Fruit fly (Drosophila melanogaster) whole organism, embryonic: ENCODE results near the gene Usp14.

Experiments
- ATbp ChIP-seq: fragments of 200-800 bp; sonication (Bioruptor generic); optimal IDR thresholded peaks from 2 replicates; lab custom pipeline; 2017; ENCODE audit warnings: missing biosample characterization, mild to moderate bottlenecking, missing genetic modification characterization, missing genetic modification reagents
- CG10462 ChIP-seq: fragments of 200-800 bp; sonication (Bioruptor generic); optimal IDR thresholded peaks from 2 replicates; lab custom pipeline; 2016; ENCODE audit warnings: missing biosample characterization, missing genetic modification characterization
- CG10565 ChIP-seq: fragments of 200-800 bp; sonication (Bioruptor generic); optimal IDR thresholded peaks from 3 replicates; lab custom pipeline; 2016; ENCODE audit warnings: missing biosample characterization, mild to moderate bottlenecking, missing genetic modification characterization
- CG10959 ChIP-seq: fragments of 200-800 bp; sonication (Bioruptor generic); IDR thresholded peaks from 2 replicates; pipeline ENCODE4 v1.3.6; 2022; ENCODE audit warnings: missing biosample characterization, missing genetic modification characterization
- CG10979 ChIP-seq: fragments of 200-800 bp; sonication (Bioruptor generic); optimal IDR thresholded peaks from 2 replicates; lab custom pipeline; 2018; ENCODE audit warnings: missing biosample characterization, mild to moderate bottlenecking, missing genetic modification characterization, moderate library complexity
- CG11504 ChIP-seq: fragments of 200-800 bp; sonication (Bioruptor generic); optimal IDR thresholded peaks from 3 replicates; lab custom pipeline; 2019; ENCODE audit warnings: missing biosample characterization, mild to moderate bottlenecking, missing genetic modification characterization, moderate library complexity
- CG11723 ChIP-seq: fragments of 200-800 bp; sonication (Bioruptor generic); optimal IDR thresholded peaks from 2 replicates; lab custom pipeline; 2017; ENCODE audit warnings: missing biosample characterization, mild to moderate bottlenecking, missing genetic modification characterization
- CG1603 ChIP-seq: fragments of 200-800 bp; sonication (Bioruptor generic); optimal IDR thresholded peaks from 2 replicates; lab custom pipeline; 2019; ENCODE audit warnings: missing biosample characterization, mild to moderate bottlenecking, missing genetic modification characterization, moderate library complexity
- CG17359 ChIP-seq: fragments of 200-800 bp; sonication (Bioruptor generic); optimal IDR thresholded peaks from 3 replicates; lab custom pipeline; 2018; ENCODE audit warnings: missing biosample characterization, mild to moderate bottlenecking, missing genetic modification characterization, moderate library complexity
- CG17829 ChIP-seq: fragments of 200-800 bp; optimal IDR thresholded peaks from 2 replicates; lab custom pipeline; 2019; ENCODE audit warnings: missing biosample characterization, mild to moderate bottlenecking, missing genetic modification characterization, moderate library complexity
- CG2116 ChIP-seq: fragments of 200-800 bp; sonication (Bioruptor generic); optimal IDR thresholded peaks from 3 replicates; lab custom pipeline; 2018; ENCODE audit warnings: missing biosample characterization, mild to moderate bottlenecking, missing genetic modification characterization
- CG30020 ChIP-seq: fragments of 200-800 bp; optimal IDR thresholded peaks from 2 replicates; lab custom pipeline; 2019; ENCODE audit warnings: missing biosample characterization, mild to moderate bottlenecking, missing genetic modification characterization, moderate library complexity
- CG30403 ChIP-seq: fragments of 200-800 bp; sonication (Bioruptor generic); optimal IDR thresholded peaks from 3 replicates; lab custom pipeline; 2016; ENCODE audit warnings: missing biosample characterization, missing genetic modification characterization
- CG31224 ChIP-seq: fragments of 200-800 bp; sonication (Bioruptor generic); IDR thresholded peaks from 2 replicates; pipeline ENCODE4 v1.3.6; 2022; ENCODE audit warnings: missing biosample characterization, missing genetic modification characterization
- CG3281 ChIP-seq: fragments of 200-800 bp; sonication (Bioruptor generic); optimal IDR thresholded peaks from 3 replicates; lab custom pipeline; 2017; ENCODE audit warnings: missing biosample characterization, mild to moderate bottlenecking, missing genetic modification characterization
- CG33213 ChIP-seq: fragments of 200-800 bp; sonication (Bioruptor generic); optimal IDR thresholded peaks from 3 replicates; lab custom pipeline; 2016; ENCODE audit warnings: missing biosample characterization, missing genetic modification characterization
- CG43689 ChIP-seq: fragments of 200-800 bp; sonication (Bioruptor generic); IDR thresholded peaks from 2 replicates; pipeline ENCODE4 v1.3.6; 2022; ENCODE audit warnings: missing biosample characterization, missing genetic modification characterization
- CG6272 ChIP-seq: fragments of 200-800 bp; sonication (Bioruptor generic); IDR thresholded peaks from 2 replicates; pipeline ENCODE4 v1.3.6; 2022; ENCODE audit warnings: missing biosample characterization, missing genetic modification characterization
- CG8290 ChIP-seq, 3 experiments: fragments of 200-800 bp; sonication (Bioruptor generic); optimal IDR thresholded peaks; 2 replicates each; lab custom pipeline; 2016 to 2019; ENCODE audit warnings: missing biosample characterization in 3 of 3, missing genetic modification characterization in 3 of 3, mild to moderate bottlenecking in 2 of 3, moderate library complexity in 1 of 3
- CG8765 ChIP-seq: fragments of 200-800 bp; sonication (Bioruptor generic); IDR thresholded peaks from 2 replicates; pipeline ENCODE4 v1.3.6; 2022; ENCODE audit warnings: missing biosample characterization, missing genetic modification characterization
- Doc3 ChIP-seq: fragments of 200-800 bp; sonication (Bioruptor generic); IDR thresholded peaks from 3 replicates; pipeline ENCODE4 v1.3.6; 2022; ENCODE audit warnings: missing biosample characterization, missing genetic modification characterization; ENCODE audit not compliant: partially characterized antibody
- Dp ChIP-seq: fragments of 200-800 bp; sonication (Bioruptor generic); optimal IDR thresholded peaks from 2 replicates; lab custom pipeline; 2018; ENCODE audit warnings: missing biosample characterization, mild to moderate bottlenecking, missing genetic modification characterization, moderate library complexity
- ERR ChIP-seq: fragments of 200-800 bp; sonication (Bioruptor generic); optimal IDR thresholded peaks from 2 replicates; lab custom pipeline; 2016; ENCODE audit warnings: missing biosample characterization, missing genetic modification characterization
- Eip74EF ChIP-seq, 2 experiments: fragments of 200-800 bp in 1 of 2; fragments of >200 bp in 1 of 2; sonication (Bioruptor generic) in 1 of 2; optimal IDR thresholded peaks; 2 replicates each; lab custom pipeline; 2017 to 2019; ENCODE audit warnings: missing biosample characterization in 2 of 2, missing genetic modification characterization in 2 of 2, mild to moderate bottlenecking in 1 of 2, moderate library complexity in 1 of 2
- Fer3 ChIP-seq: fragments of 200-800 bp; sonication (Bioruptor generic); optimal IDR thresholded peaks from 2 replicates; lab custom pipeline; 2018; ENCODE audit warnings: missing biosample characterization, mild to moderate bottlenecking, missing genetic modification characterization, moderate library complexity
- H2.0 ChIP-seq: fragments of 200-800 bp; sonication (Bioruptor generic); IDR thresholded peaks from 2 replicates; pipeline ENCODE4 v1.3.6; 2022; ENCODE audit warnings: missing biosample characterization, missing genetic modification characterization
- MBD-R2 ChIP-seq: fragments of 200-800 bp; sonication (Bioruptor generic); IDR thresholded peaks from 2 replicates; pipeline ENCODE4 v1.3.6; 2022; ENCODE audit warnings: missing biosample characterization, missing genetic modification characterization
- Mrtf ChIP-seq: fragments of 200-800 bp; sonication (Bioruptor generic); IDR thresholded peaks from 3 replicates; pipeline ENCODE4 v1.3.6; 2022; ENCODE audit warnings: missing biosample characterization, missing genetic modification characterization
- Neu2 ChIP-seq: fragments of 200-800 bp; sonication (Bioruptor generic); optimal IDR thresholded peaks from 3 replicates; lab custom pipeline; 2016; ENCODE audit warnings: missing biosample characterization, missing genetic modification characterization, borderline replicate concordance
- Rfx ChIP-seq: fragments of 200-800 bp; sonication (Bioruptor generic); IDR thresholded peaks from 2 replicates; pipeline ENCODE4 v1.3.6; 2022; ENCODE audit warnings: missing biosample characterization, missing genetic modification characterization
- Sry-δ ChIP-seq: fragments of 200-800 bp; sonication (Bioruptor generic); optimal IDR thresholded peaks from 2 replicates; lab custom pipeline; 2016; ENCODE audit warnings: missing biosample characterization, missing genetic modification characterization
- Tbp ChIP-seq: fragments of >200 bp; optimal IDR thresholded peaks from 2 replicates; lab custom pipeline; 2018; ENCODE audit warnings: missing biosample characterization, missing genetic modification characterization
- abd-A ChIP-seq: fragments of 200-800 bp; sonication (Bioruptor generic); optimal IDR thresholded peaks from 3 replicates; lab custom pipeline; 2019; ENCODE audit warnings: missing biosample characterization, mild to moderate bottlenecking, missing genetic modification characterization, moderate library complexity
- aop ChIP-seq: fragments of 200-800 bp; sonication (Bioruptor generic); IDR thresholded peaks from 2 replicates; pipeline ENCODE4 v1.3.6; 2022; ENCODE audit warnings: missing biosample characterization, missing genetic modification characterization
- bcd ChIP-seq: fragments of 200-800 bp; sonication (Bioruptor generic); optimal IDR thresholded peaks from 2 replicates; lab custom pipeline; 2017; ENCODE audit warnings: missing biosample characterization, mild to moderate bottlenecking, missing genetic modification characterization
- cato ChIP-seq: fragments of 200-800 bp; sonication (Bioruptor generic); optimal IDR thresholded peaks from 2 replicates; lab custom pipeline; 2016; ENCODE audit warnings: missing biosample characterization, missing genetic modification characterization, borderline replicate concordance
- cg ChIP-seq: fragments of 200-800 bp; sonication (Bioruptor generic); optimal IDR thresholded peaks from 3 replicates; lab custom pipeline; 2019; ENCODE audit warnings: missing biosample characterization, mild to moderate bottlenecking, missing genetic modification characterization, moderate library complexity
- chn ChIP-seq: fragments of 200-800 bp; sonication (Bioruptor generic); optimal IDR thresholded peaks from 2 replicates; lab custom pipeline; 2016; ENCODE audit warnings: missing biosample characterization, missing genetic modification characterization
- dysf ChIP-seq: fragments of 200-800 bp; sonication (Bioruptor generic); IDR thresholded peaks from 3 replicates; pipeline ENCODE4 v1.3.6; 2022; ENCODE audit warnings: missing biosample characterization, missing genetic modification characterization
- gfzf ChIP-seq: fragments of 200-800 bp; sonication (Bioruptor generic); optimal IDR thresholded peaks from 2 replicates; lab custom pipeline; 2016; ENCODE audit warnings: missing biosample characterization, mild to moderate bottlenecking, missing genetic modification characterization, moderate library complexity
- gsb-n ChIP-seq: fragments of 200-800 bp; sonication (Bioruptor generic); optimal IDR thresholded peaks from 3 replicates; lab custom pipeline; 2018; ENCODE audit warnings: missing biosample characterization, mild to moderate bottlenecking, missing genetic modification characterization
- her ChIP-seq: fragments of 200-800 bp; sonication (Bioruptor generic); optimal IDR thresholded peaks from 2 replicates; lab custom pipeline; 2016; ENCODE audit warnings: missing biosample characterization, missing genetic modification characterization
- ind ChIP-seq: fragments of 200-800 bp; sonication (Bioruptor generic); optimal IDR thresholded peaks from 3 replicates; lab custom pipeline; 2016; ENCODE audit warnings: missing biosample characterization, missing genetic modification characterization
- nerfin-1 ChIP-seq: fragments of 200-800 bp; sonication (Bioruptor generic); optimal IDR thresholded peaks from 3 replicates; lab custom pipeline; 2019; ENCODE audit warnings: missing biosample characterization, mild to moderate bottlenecking, missing genetic modification characterization, moderate library complexity
- pita ChIP-seq: fragments of 200-800 bp; sonication (Bioruptor generic); optimal IDR thresholded peaks from 2 replicates; lab custom pipeline; 2017; ENCODE audit warnings: missing biosample characterization, mild to moderate bottlenecking, missing genetic modification characterization
- pzg ChIP-seq: fragments of 200-800 bp; sonication (Bioruptor generic); optimal IDR thresholded peaks from 3 replicates; lab custom pipeline; 2018; ENCODE audit warnings: missing biosample characterization, mild to moderate bottlenecking, missing genetic modification characterization, moderate library complexity
- sim ChIP-seq: fragments of 200-800 bp; sonication (Bioruptor generic); IDR thresholded peaks from 2 replicates; pipeline ENCODE4 v1.3.6; 2022; ENCODE audit warnings: missing biosample characterization, missing genetic modification characterization
- sna ChIP-seq: fragments of 200-800 bp; sonication (Bioruptor generic); IDR thresholded peaks from 2 replicates; pipeline ENCODE4 v1.3.6; 2022; ENCODE audit warnings: missing biosample characterization, missing genetic modification characterization; ENCODE audit not compliant: partially characterized antibody
- stwl ChIP-seq: fragments of 200-800 bp; sonication (Bioruptor generic); optimal IDR thresholded peaks from 3 replicates; lab custom pipeline; 2018; ENCODE audit warnings: missing biosample characterization, mild to moderate bottlenecking, missing genetic modification characterization, moderate library complexity
- trem ChIP-seq: fragments of 200-800 bp; optimal IDR thresholded peaks from 3 replicates; lab custom pipeline; 2019; ENCODE audit warnings: missing biosample characterization, mild to moderate bottlenecking, missing genetic modification characterization, moderate library complexity
- vnd ChIP-seq: fragments of 200-800 bp; sonication (Bioruptor generic); IDR thresholded peaks from 3 replicates; pipeline ENCODE4 v1.3.6; 2022; ENCODE audit warnings: missing biosample characterization, missing genetic modification characterization; ENCODE audit not compliant: partially characterized antibody

Gene Usp14

DNA sequence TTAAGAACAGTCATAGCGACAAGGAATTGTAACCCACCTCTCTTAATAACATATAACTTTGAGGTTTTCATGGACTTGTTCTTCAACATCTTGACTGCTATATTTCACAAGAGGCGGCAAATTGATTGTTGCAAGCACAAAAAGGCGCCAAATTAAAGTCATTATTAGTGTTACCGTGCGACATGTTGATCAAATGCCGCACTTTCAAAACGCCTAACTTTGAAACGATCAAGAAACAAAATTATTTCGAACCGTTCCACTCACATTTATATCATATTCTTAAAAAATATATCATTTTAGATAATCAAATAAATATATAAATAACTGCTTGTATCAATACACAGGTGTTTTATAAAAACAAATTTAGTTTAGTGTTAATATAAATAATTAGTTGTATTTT lies 13.6 kb upstream of the Usp14 start, which contains the start of gene RnrL:
TSS of gene RnrL (minus strand) at position 154 of the 400 bp plus-strand sequence.
- TF ChIP-seq trem (tag; lab: Kevin White, UChicago) (peak; percentile 6), CG10565 (no peak), CG8290 (GFP tag; optimal IDR thresholded peaks at IDR 0.05; lab: Kevin White, UChicago) (peak; percentile 46), CG8290 (tag; optimal IDR thresholded peaks at IDR 0.05; lab: Kevin White, UChicago) (no peak), CG11504 (no peak), vnd (GFP tag; lab: Robert Waterston, UW) (no peak), gfzf (GFP tag; lab: Kevin White, UChicago) (peak; percentile 64), ERR (GFP tag; lab: Kevin White, UChicago) (no peak), gsb-n (tag; lab: Kevin White, UChicago) (no peak), CG2116 (GFP tag; lab: Kevin White, UChicago) (peak; percentile 5), Doc3 (GFP tag; lab: Robert Waterston, UW) (no peak), Tbp (no peak), CG10979 (tag; lab: Kevin White, UChicago) (no peak), pzg (GFP tag; lab: Kevin White, UChicago) (peak; percentile 40), Rfx (GFP tag; lab: Robert Waterston, UW) (no peak), Fer3 (no peak), CG10462 (GFP tag; lab: Kevin White, UChicago) (no peak), Eip74EF (GFP tag; optimal IDR thresholded peaks at IDR 0.05; lab: Kevin White, UChicago) (no peak), her (no peak), Sry-δ (GFP tag; lab: Kevin White, UChicago) (no peak), CG10959 (GFP tag; lab: Robert Waterston, UW) (no peak), CG6272 (GFP tag; lab: Robert Waterston, UW) (no peak), H2.0 (GFP tag; lab: Robert Waterston, UW) (no peak), aop (GFP tag; lab: Robert Waterston, UW) (no peak), CG17359 (tag; lab: Kevin White, UChicago) (no peak), dysf (no peak), nerfin-1 (tag; lab: Kevin White, UChicago) (no peak), CG30020 (tag; lab: Kevin White, UChicago) (peak; percentile 89), cato (GFP tag; lab: Kevin White, UChicago) (no peak), chn (GFP tag; lab: Kevin White, UChicago) (no peak), CG3281 (GFP tag; lab: Kevin White, UChicago) (no peak), MBD-R2 (GFP tag; lab: Robert Waterston, UW) (peak; percentile 37), bcd (GFP tag; lab: Kevin White, UChicago) (no peak), CG8765 (GFP tag; lab: Robert Waterston, UW) (no peak), Dp (GFP tag; lab: Kevin White, UChicago) (peak; percentile 75), ind (GFP tag; lab: Kevin White, UChicago) (no peak), abd-A (tag; lab: Kevin White, UChicago) (no peak), CG17829 (tag; lab: Kevin White, UChicago) (no peak), ATbp (GFP tag; lab: Kevin White, UChicago) (no peak), Neu2 (GFP tag; lab: Kevin White, UChicago) (no peak), CG43689 (no peak), CG1603 (peak; percentile 95), stwl (tag; lab: Kevin White, UChicago) (peak; percentile 48), CG31224 (GFP tag; lab: Robert Waterston, UW) (no peak), CG30403 (no peak), sim (GFP tag; lab: Robert Waterston, UW) (no peak), Mrtf (GFP tag; lab: Robert Waterston, UW) (no peak), cg (GFP tag; lab: Kevin White, UChicago) (no peak), CG11723 (GFP tag; lab: Kevin White, UChicago) (no peak), CG33213 (no peak), sna (GFP tag; lab: Robert Waterston, UW) (no peak), pita (no peak)
